Fruit fly (Drosophila melanogaster): Measurements from ENCODE around the gene CG43102.

DNA sequence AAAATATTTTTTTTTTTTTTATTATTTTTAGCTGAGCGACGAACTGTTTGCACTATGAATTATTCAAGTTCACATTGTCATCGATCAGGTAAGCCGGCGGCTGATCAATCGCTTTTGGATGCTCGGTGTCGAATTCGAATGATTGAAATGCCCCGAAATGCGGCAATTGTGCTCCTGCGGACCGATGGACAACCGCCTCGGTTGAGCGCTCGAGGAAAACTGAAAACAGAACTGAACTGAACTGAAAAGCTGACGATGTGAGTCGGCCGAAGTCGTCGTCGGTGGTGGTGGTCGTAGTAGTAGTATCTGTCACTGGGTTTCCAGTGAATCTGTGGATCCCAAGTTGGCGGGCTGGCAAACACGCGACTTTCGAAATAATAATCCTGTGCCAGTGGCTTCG, 32.0 kb downstream of the CG43102 start:
- TF ChIP-seq spab (GFP tag; optimal IDR thresholded peaks at IDR 0.05) (no peak), svp (GFP tag) (no peak), CG32006 (GFP tag; optimal IDR thresholded peaks at IDR 0.05) (no peak), Lpt (GFP tag; optimal IDR thresholded peaks at IDR 0.05) (no peak), Blimp-1 (GFP tag; optimal IDR thresholded peaks at IDR 0.05) (no peak)

Data from whole organism, prepupa.